2 worm cellular contexts compared by ENCODE assay signal in the genomic region with DNA sequence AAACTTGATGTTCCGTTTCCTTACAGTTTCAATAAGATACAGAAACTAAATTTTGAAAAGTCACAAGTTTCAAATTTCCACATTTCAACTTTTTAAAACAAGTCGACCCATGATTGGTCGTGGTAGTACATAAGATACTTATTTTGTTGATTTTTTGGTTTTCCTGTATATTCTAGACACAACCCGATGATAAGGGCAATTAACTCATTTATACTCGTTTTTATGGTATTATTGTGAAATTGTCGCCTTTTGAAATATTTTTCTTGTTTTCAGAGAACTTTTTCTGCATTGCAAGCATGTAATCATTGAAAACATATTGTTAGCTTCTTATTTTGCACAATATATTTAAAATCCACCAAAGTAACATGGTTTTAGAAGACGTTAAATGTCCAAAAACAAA.
A peak's percentile ranks its signal among the peaks of the same experiment; 100 is the strongest.
TF ChIP-seq lines count a peak whose summit lies in the region.

No protein-coding gene starts in this region.

TF ChIP-seq in whole organism, L4 larva, 104 proteins besides CTCF, POLR2A, EP300 and RAD21:
- TF ChIP-seq ceh-82 (tag; optimal IDR thresholded peaks at IDR 0.05; lab: Kevin White, UChicago) (no peak), daf-16 (GFP tag; optimal IDR thresholded peaks at IDR 0.05; lab: Kevin White, UChicago) (no peak), daf-16 (tag; optimal IDR thresholded peaks at IDR 0.05; lab: Kevin White, UChicago) (peak; percentile 63), tag-97 (GFP tag; IDR thresholded peaks at IDR 0.05; lab: Robert Waterston, UW) (no peak), dmd-8 (GFP tag; IDR thresholded peaks at IDR 0.05; lab: Robert Waterston, UW) (no peak), ZK337.2 (GFP tag; IDR thresholded peaks at IDR 0.05; lab: Robert Waterston, UW) (no peak), unc-62 (GFP tag; optimal IDR thresholded peaks at IDR 0.05 in 1 of 2; lab: Kevin White, UChicago) (peak in 1 of 2 experiments; percentile 1), unc-62 (tag; optimal IDR thresholded peaks at IDR 0.05; lab: Kevin White, UChicago) (no peak)

TF ChIP-seq in whole organism, young adult, 124 proteins besides CTCF, POLR2A, EP300 and RAD21:
- TF ChIP-seq nfya-2 (GFP tag; IDR thresholded peaks at IDR 0.05; lab: Robert Waterston, UW) (no peak), cebp-1 (GFP tag; IDR thresholded peaks at IDR 0.05; lab: Robert Waterston, UW) (no peak), cebp-1 (tag; optimal IDR thresholded peaks at IDR 0.05; lab: Kevin White, UChicago) (peak; percentile 53)
